Worm (Caenorhabditis elegans) whole organism, late embryonic: ENCODE data around the gene Y43F8C.7.

Source experiments
- C08G9.2 ChIP-seq: sonication (generic microtip); optimal IDR thresholded peaks from 2 replicates; lab custom pipeline; 2016; ENCODE audit warnings: mild to moderate bottlenecking, missing genetic modification characterization, moderate library complexity, missing compliant biosample characterization
- C38D4.7 ChIP-seq: fragments of 200-800 bp; sonication (Bioruptor generic); optimal IDR thresholded peaks from 2 replicates; lab custom pipeline; 2018; ENCODE audit warnings: mild to moderate bottlenecking, missing genetic modification characterization, moderate library complexity, missing compliant biosample characterization
- K02D7.2 ChIP-seq: sonication (generic microtip); optimal IDR thresholded peaks from 2 replicates; lab custom pipeline; 2017; ENCODE audit warnings: mild to moderate bottlenecking, missing genetic modification characterization, missing compliant biosample characterization
- K09A11.1 ChIP-seq: sonication (generic microtip); optimal IDR thresholded peaks from 2 replicates; lab custom pipeline; 2017; ENCODE audit warnings: antibody characterized with exemption, mild to moderate bottlenecking, missing genetic modification characterization, missing compliant biosample characterization; ENCODE audit not compliant: insufficient read depth
- T23F11.4 ChIP-seq: fragments of 200-800 bp; sonication (Bioruptor generic); optimal IDR thresholded peaks from 2 replicates; lab custom pipeline; 2018; ENCODE audit warnings: mild to moderate bottlenecking, missing genetic modification characterization, missing compliant biosample characterization
- ama-1 ChIP-seq: fragments of 150-350 bp; optimal IDR thresholded peaks from 2 replicates; lab custom pipeline; 2014
- ceh-14 ChIP-seq: sonication (generic microtip); optimal IDR thresholded peaks from 2 replicates; lab custom pipeline; 2016; ENCODE audit warnings: missing genotype, missing genetic modification characterization, missing compliant biosample characterization
- ceh-2 ChIP-seq: sonication (generic microtip); optimal IDR thresholded peaks from 2 replicates; lab custom pipeline; 2016; ENCODE audit warnings: missing genotype, missing genetic modification characterization, missing compliant biosample characterization
- ceh-22 ChIP-seq: sonication (generic microtip); optimal IDR thresholded peaks from 2 replicates; lab custom pipeline; 2017; ENCODE audit warnings: missing biosample characterization, missing genetic modification characterization
- ceh-30 ChIP-seq: fragments of 150-350 bp; optimal IDR thresholded peaks from 2 replicates; lab custom pipeline; 2014; ENCODE audit warnings: missing biosample characterization, missing genetic modification characterization
- ceh-31 ChIP-seq: sonication (generic microtip); optimal IDR thresholded peaks from 2 replicates; lab custom pipeline; 2016; ENCODE audit warnings: missing genetic modification characterization, missing compliant biosample characterization
- ceh-34 ChIP-seq: sonication (generic microtip); optimal IDR thresholded peaks from 2 replicates; lab custom pipeline; 2016; ENCODE audit warnings: mild to moderate bottlenecking, missing genetic modification characterization, missing compliant biosample characterization
- ceh-48 ChIP-seq: sonication (generic microtip); optimal IDR thresholded peaks from 2 replicates; lab custom pipeline; 2016; ENCODE audit warnings: missing genetic modification characterization, inconsistent platforms, missing compliant biosample characterization
- ceh-6 ChIP-seq: fragments of 200-800 bp; sonication (Bioruptor generic); optimal IDR thresholded peaks from 2 replicates; lab custom pipeline; 2018; ENCODE audit warnings: mild to moderate bottlenecking, missing genetic modification characterization, missing compliant biosample characterization
- dmd-4 ChIP-seq: sonication (generic microtip); optimal IDR thresholded peaks from 2 replicates; lab custom pipeline; 2016; ENCODE audit warnings: borderline replicate concordance, missing genetic modification characterization, missing compliant biosample characterization
- dve-1 ChIP-seq: sonication (generic microtip); optimal IDR thresholded peaks from 2 replicates; lab custom pipeline; 2017; ENCODE audit warnings: antibody characterized with exemption, mild to moderate bottlenecking, missing genetic modification characterization, missing compliant biosample characterization
- elt-2 ChIP-seq: sonication (generic microtip); optimal IDR thresholded peaks from 2 replicates; lab custom pipeline; 2016; ENCODE audit warnings: missing genetic modification reagents, missing genetic modification characterization, missing compliant biosample characterization
- elt-4 ChIP-seq: sonication (generic microtip); optimal IDR thresholded peaks from 2 replicates; lab custom pipeline; 2016; ENCODE audit warnings: missing genetic modification characterization, missing compliant biosample characterization
- ets-4 ChIP-seq: sonication (generic microtip); optimal IDR thresholded peaks from 2 replicates; lab custom pipeline; 2016; ENCODE audit warnings: missing genetic modification characterization, missing compliant biosample characterization
- eyg-1 ChIP-seq: sonication (generic microtip); optimal IDR thresholded peaks from 2 replicates; lab custom pipeline; 2016; ENCODE audit warnings: missing genotype, missing genetic modification characterization, missing compliant biosample characterization
- fax-1 ChIP-seq: sonication (generic microtip); optimal IDR thresholded peaks from 2 replicates; lab custom pipeline; 2016; ENCODE audit warnings: missing genotype, missing genetic modification characterization, missing compliant biosample characterization
- fkh-10 ChIP-seq: fragments of 150-350 bp; optimal IDR thresholded peaks from 2 replicates; lab custom pipeline; 2014; ENCODE audit warnings: missing biosample characterization, missing genetic modification reagents, missing genetic modification characterization
- gmeb-2 ChIP-seq: sonication (generic microtip); optimal IDR thresholded peaks from 2 replicates; lab custom pipeline; 2016; ENCODE audit warnings: missing genetic modification characterization, inconsistent platforms, missing compliant biosample characterization
- hlh-30 ChIP-seq: sonication (generic microtip); optimal IDR thresholded peaks from 2 replicates; lab custom pipeline; 2017; ENCODE audit warnings: antibody characterized with exemption, missing genetic modification characterization, missing compliant biosample characterization; ENCODE audit not compliant: insufficient read depth
- hlh-6 ChIP-seq: sonication (generic microtip); optimal IDR thresholded peaks from 2 replicates; lab custom pipeline; 2016; ENCODE audit warnings: missing genotype, missing genetic modification characterization, missing compliant biosample characterization
- lim-6 ChIP-seq: sonication (generic microtip); optimal IDR thresholded peaks from 2 replicates; lab custom pipeline; 2016; ENCODE audit warnings: missing genetic modification characterization, missing compliant biosample characterization
- nfya-1 ChIP-seq: sonication (generic microtip); optimal IDR thresholded peaks from 2 replicates; lab custom pipeline; 2017; ENCODE audit warnings: missing genetic modification characterization, mild to moderate bottlenecking, missing compliant biosample characterization, antibody characterized with exemption, moderate library complexity
- nhr-232 ChIP-seq: sonication (generic microtip); optimal IDR thresholded peaks from 2 replicates; lab custom pipeline; 2016; ENCODE audit warnings: missing genetic modification characterization, missing compliant biosample characterization
- npax-4 ChIP-seq: sonication (generic microtip); optimal IDR thresholded peaks from 2 replicates; lab custom pipeline; 2016; ENCODE audit warnings: missing genetic modification characterization, missing compliant biosample characterization
- pha-2 ChIP-seq: sonication (generic microtip); optimal IDR thresholded peaks from 2 replicates; lab custom pipeline; 2017; ENCODE audit warnings: mild to moderate bottlenecking, missing genetic modification characterization, missing compliant biosample characterization
- pqm-1 ChIP-seq: sonication (generic microtip); optimal IDR thresholded peaks from 2 replicates; lab custom pipeline; 2016; ENCODE audit warnings: missing genetic modification characterization, missing compliant biosample characterization
- ref-2 ChIP-seq: sonication (generic microtip); optimal IDR thresholded peaks from 2 replicates; lab custom pipeline; 2016; ENCODE audit warnings: missing genetic modification characterization, missing compliant biosample characterization
- rnt-1 ChIP-seq: sonication (generic microtip); optimal IDR thresholded peaks from 2 replicates; lab custom pipeline; 2016; ENCODE audit warnings: missing genetic modification characterization, missing compliant biosample characterization
- syd-9 ChIP-seq: sonication (generic microtip); optimal IDR thresholded peaks from 2 replicates; lab custom pipeline; 2016; ENCODE audit warnings: mild to moderate bottlenecking, missing genetic modification characterization, moderate library complexity, missing compliant biosample characterization
- ttx-3 ChIP-seq: sonication (generic microtip); optimal IDR thresholded peaks from 2 replicates; lab custom pipeline; 2016; ENCODE audit warnings: missing genetic modification reagents, missing genetic modification characterization, missing compliant biosample characterization
- unc-3 ChIP-seq, 2 experiments: fragments of 200-800 bp in 1 of 2; sonication (Bioruptor generic) in 1 of 2; sonication (generic microtip) in 1 of 2; conservative IDR thresholded peaks in 1 of 2; optimal IDR thresholded peaks in 1 of 2; 2 replicates each; pipeline versions ENCODE4 v1.3.6 to Lab custom; 2016 to 2022; ENCODE audit warnings: missing compliant biosample characterization in 2 of 2, missing genetic modification characterization in 2 of 2, missing genetic modification reagents in 1 of 2
- unc-55 ChIP-seq: sonication (generic microtip); optimal IDR thresholded peaks from 2 replicates; lab custom pipeline; 2017; ENCODE audit warnings: missing biosample characterization, missing genetic modification reagents, missing genetic modification characterization
- ztf-16 ChIP-seq: sonication (generic microtip); optimal IDR thresholded peaks from 2 replicates; lab custom pipeline; 2017; ENCODE audit warnings: missing genetic modification characterization, missing compliant biosample characterization

Gene Y43F8C.7

DNA sequence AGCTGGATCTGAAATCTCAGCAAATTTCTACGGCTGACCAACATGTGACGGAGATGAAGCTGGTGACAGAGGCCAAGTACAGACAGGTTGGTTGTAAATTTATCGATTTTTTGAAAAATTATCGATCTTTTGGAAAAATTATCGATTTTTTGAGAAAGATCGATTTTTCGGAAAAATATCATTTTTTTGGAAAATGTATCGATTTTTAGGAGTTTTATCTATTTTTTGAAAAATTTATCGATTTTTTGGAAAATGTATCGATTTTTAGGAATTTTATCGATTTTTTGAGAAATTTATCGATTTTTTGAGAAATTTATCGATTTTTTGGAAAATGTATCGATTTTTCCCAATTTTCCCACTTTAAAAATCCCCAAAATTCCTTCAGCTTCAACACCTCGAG, 13.9 kb downstream of the Y43F8C.7 start:
- peak; percentile 98 for TF ChIP-seq ceh-48 (tag; lab: Kevin White, UChicago)
- no peak for TF ChIP-seq T23F11.4 (GFP tag; lab: Kevin White, UChicago)

DNA sequence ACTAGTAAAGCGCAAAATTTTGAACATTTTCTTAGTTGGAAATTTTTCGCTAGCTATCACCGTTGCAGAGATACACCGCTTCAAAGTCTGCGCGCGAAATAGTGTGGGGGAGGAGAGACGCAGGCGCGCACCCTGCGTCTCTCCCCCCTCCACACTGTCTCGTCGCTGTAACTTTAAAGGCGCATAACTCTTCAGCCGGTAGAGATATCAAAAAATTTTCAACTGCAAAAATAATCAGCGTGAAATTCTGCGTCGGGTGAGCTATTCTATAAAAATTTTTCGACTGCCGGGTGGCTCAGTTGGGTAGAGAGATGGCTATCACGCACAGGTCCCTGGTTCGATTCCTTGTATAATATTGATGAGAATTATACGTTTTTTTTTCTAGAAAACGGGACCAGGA, 14.3 kb downstream of the Y43F8C.7 start:
- peak; percentile 11; the same call in 1 of the 2 replicates for TF ChIP-seq unc-3 (GFP tag; conservative IDR thresholded peaks at IDR 0.05; lab: Robert Waterston, UW)
- no peak for TF ChIP-seq unc-3 (tag; optimal IDR thresholded peaks at IDR 0.05; lab: Kevin White, UChicago)
- no peak for TF ChIP-seq C38D4.7 (GFP tag; lab: Kevin White, UChicago)

ce11 chrV:19625719-19626118, 18.1 kb downstream of the Y43F8C.7 start:
- TF ChIP-seq K09A11.1 (tag; lab: Kevin White, UChicago) (no peak), ceh-34 (tag; lab: Kevin White, UChicago) (no peak), ceh-22 (tag; lab: Kevin White, UChicago) (no peak), ceh-6 (GFP tag; lab: Kevin White, UChicago) (no peak), dmd-4 (no peak), ztf-16 (tag; lab: Kevin White, UChicago) (no peak), ref-2 (tag; lab: Kevin White, UChicago) (no peak)

- TF ChIP-seq ceh-30 (tag; lab: Kevin White, UChicago): no peak
- no peak for TF ChIP-seq pha-2 (tag; lab: Kevin White, UChicago)
- no peak for TF ChIP-seq eyg-1 (tag; lab: Kevin White, UChicago)
These were observed 19.1 kb downstream of the Y43F8C.7 start, which contains the start of gene dyf-19 for ce11 chrV:19624749-19625148. Gene dyf-19, plus strand, starts transcription at chrV:19625049.

ce11 chrV:19623523-19624312, 20.1 kb downstream of the Y43F8C.7 start:
- TF ChIP-seq elt-2 (tag; lab: Kevin White, UChicago): peak; percentile 81
- no peak for TF ChIP-seq fkh-10 (GFP tag; lab: Kevin White, UChicago)

DNA sequence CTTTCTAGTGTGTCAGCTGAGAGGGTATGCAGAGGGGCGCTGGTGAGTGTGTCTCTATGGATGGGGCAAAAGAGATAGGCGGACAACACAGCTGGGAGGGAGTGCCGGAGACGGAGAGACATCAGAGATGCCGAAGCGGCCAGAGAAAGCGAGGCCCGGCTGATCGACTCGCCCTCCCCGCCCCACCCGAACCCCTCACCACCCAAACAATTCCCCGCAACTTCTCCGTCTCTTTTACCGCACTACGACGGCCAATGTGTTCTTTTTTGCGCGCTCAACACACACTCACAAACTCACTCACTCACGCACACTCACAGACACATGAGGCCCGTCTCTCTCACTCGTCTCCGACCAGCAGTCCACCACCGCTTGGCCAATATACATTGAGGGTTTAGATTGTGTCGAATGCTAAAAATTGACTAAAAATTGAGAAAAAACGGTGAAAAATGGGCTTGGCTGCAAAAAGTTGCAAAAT, 21.4 kb downstream of the Y43F8C.7 start, which contains the start of gene Y43F8C.3:
Gene Y43F8C.3 (minus strand): TSS at position 187 of the 475 bp plus-strand sequence.
- TF ChIP-seq dve-1 (tag; lab: Kevin White, UChicago): peak; percentile 44
- TF ChIP-seq hlh-30 (tag; lab: Kevin White, UChicago): peak; percentile 46
- TF ChIP-seq pqm-1: no peak
- TF ChIP-seq npax-4 (tag; lab: Kevin White, UChicago): no peak
- TF ChIP-seq ceh-2 (tag; lab: Kevin White, UChicago): no peak
- no peak for TF ChIP-seq ama-1 (lab: Kevin White, UChicago)
- peak; percentile 82 for TF ChIP-seq nfya-1 (tag; lab: Kevin White, UChicago)
- peak; percentile 26 for TF ChIP-seq unc-55 (GFP tag; lab: Kevin White, UChicago)
- TF ChIP-seq ets-4 (tag; lab: Kevin White, UChicago): no peak
- peak; percentile 41 for TF ChIP-seq elt-2 (tag; lab: Kevin White, UChicago)
- TF ChIP-seq dmd-4: no peak
- TF ChIP-seq ceh-31: peak; percentile 13
- TF ChIP-seq pha-2 (tag; lab: Kevin White, UChicago): no peak
- no peak for TF ChIP-seq ref-2 (tag; lab: Kevin White, UChicago)
- no peak for TF ChIP-seq ceh-14 (tag; lab: Kevin White, UChicago)
- TF ChIP-seq ceh-34 (tag; lab: Kevin White, UChicago): peak; percentile 3
- peak; percentile 20 for TF ChIP-seq ztf-16 (tag; lab: Kevin White, UChicago)
- TF ChIP-seq ttx-3 (tag; lab: Kevin White, UChicago): no peak
- no peak for TF ChIP-seq lim-6 (tag; lab: Kevin White, UChicago)
- TF ChIP-seq K02D7.2: no peak
- no peak for TF ChIP-seq elt-4 (tag; lab: Kevin White, UChicago)
- no peak for TF ChIP-seq gmeb-2 (tag; lab: Kevin White, UChicago)
- TF ChIP-seq rnt-1 (tag; lab: Kevin White, UChicago): no peak
- TF ChIP-seq C08G9.2 (tag; lab: Kevin White, UChicago): no peak
- TF ChIP-seq ceh-48 (tag; lab: Kevin White, UChicago): no peak
- no peak for TF ChIP-seq nhr-232
- TF ChIP-seq ceh-30 (tag; lab: Kevin White, UChicago): no peak
- no peak for TF ChIP-seq ceh-22 (tag; lab: Kevin White, UChicago)
- TF ChIP-seq fax-1: no peak
- TF ChIP-seq syd-9 (tag; lab: Kevin White, UChicago): peak; percentile 12
- no peak for TF ChIP-seq hlh-6 (tag; lab: Kevin White, UChicago)
- TF ChIP-seq K09A11.1 (tag; lab: Kevin White, UChicago): peak; percentile 51
- peak; percentile 50 for TF ChIP-seq ceh-6 (GFP tag; lab: Kevin White, UChicago)
- no peak for TF ChIP-seq eyg-1 (tag; lab: Kevin White, UChicago)
